Fruit fly (Drosophila melanogaster) whole organism, pupa: ENCODE results near the gene L2HGDH.

ENCODE experiments used
- CG10348 ChIP-seq: fragments of 200-800 bp; sonication (Bioruptor generic); IDR thresholded peaks from 2 replicates; pipeline ENCODE4 v1.3.6; 2022; ENCODE audit warnings: missing biosample characterization, missing genetic modification characterization
- CG12605 ChIP-seq: fragments of 200-800 bp; sonication (Bioruptor generic); IDR thresholded peaks from 2 replicates; pipeline ENCODE4 v1.3.6; 2022; ENCODE audit warnings: missing biosample characterization, missing genetic modification characterization
- CG13204 ChIP-seq: fragments of 200-800 bp; sonication (Bioruptor generic); optimal IDR thresholded peaks from 2 replicates; lab custom pipeline; 2018; ENCODE audit warnings: missing biosample characterization, mild to moderate bottlenecking, missing genetic modification characterization, moderate library complexity
- CG14655 ChIP-seq: fragments of 200-800 bp; sonication (Bioruptor generic); optimal IDR thresholded peaks from 3 replicates; lab custom pipeline; 2017; ENCODE audit warnings: mild to moderate bottlenecking, missing biosample characterization, missing genetic modification reagents, missing genetic modification characterization
- CG15710 ChIP-seq: fragments of 200-800 bp; sonication (Bioruptor generic); optimal IDR thresholded peaks from 2 replicates; lab custom pipeline; 2018; ENCODE audit warnings: missing biosample characterization, mild to moderate bottlenecking, missing genetic modification characterization, moderate library complexity
- CG17806 ChIP-seq: fragments of 200-800 bp; sonication (Bioruptor generic); optimal IDR thresholded peaks from 2 replicates; lab custom pipeline; 2018; ENCODE audit warnings: missing biosample characterization, mild to moderate bottlenecking, missing genetic modification characterization, moderate library complexity
- CG32121 ChIP-seq: fragments of 200-800 bp; sonication (Bioruptor generic); IDR thresholded peaks from 2 replicates; pipeline ENCODE4 v1.3.6; 2022; ENCODE audit warnings: missing biosample characterization, missing genetic modification characterization
- CG34367 ChIP-seq: fragments of 200-800 bp; sonication (Bioruptor generic); optimal IDR thresholded peaks from 2 replicates; lab custom pipeline; 2018; ENCODE audit warnings: missing biosample characterization, mild to moderate bottlenecking, missing genetic modification characterization
- CG4496 ChIP-seq: fragments of 200-800 bp; sonication (Bioruptor generic); IDR thresholded peaks from 3 replicates; pipeline ENCODE4 v1.3.6; 2022; ENCODE audit warnings: missing biosample characterization, missing genetic modification characterization
- CG8159 ChIP-seq: fragments of 200-800 bp; sonication (Bioruptor generic); optimal IDR thresholded peaks from 3 replicates; lab custom pipeline; 2018; ENCODE audit warnings: missing biosample characterization, mild to moderate bottlenecking, missing genetic modification characterization, moderate library complexity
- CG8301 ChIP-seq: fragments of 200-800 bp; sonication (Bioruptor generic); optimal IDR thresholded peaks from 2 replicates; lab custom pipeline; 2018; ENCODE audit warnings: missing biosample characterization, mild to moderate bottlenecking, missing genetic modification characterization
- CG9948 ChIP-seq: fragments of 200-800 bp; sonication (Bioruptor generic); optimal IDR thresholded peaks from 2 replicates; lab custom pipeline; 2018; ENCODE audit warnings: missing biosample characterization, mild to moderate bottlenecking, missing genetic modification characterization, moderate library complexity
- D1 ChIP-seq: fragments of 200-800 bp; sonication (Bioruptor generic); optimal IDR thresholded peaks from 2 replicates; lab custom pipeline; 2018; ENCODE audit warnings: missing biosample characterization, mild to moderate bottlenecking, missing genetic modification characterization, moderate library complexity
- EcR ChIP-seq: fragments of 200-800 bp; sonication (Bioruptor generic); optimal IDR thresholded peaks from 3 replicates; lab custom pipeline; 2019; ENCODE audit warnings: missing biosample characterization, missing genetic modification characterization, mild to moderate bottlenecking, moderate library complexity, missing genetic modification reagents
- Ets98B ChIP-seq: fragments of 200-800 bp; sonication (Bioruptor generic); IDR thresholded peaks from 2 replicates; pipeline ENCODE4 v1.3.6; 2022; ENCODE audit warnings: missing biosample characterization, missing genetic modification characterization
- Pif1A ChIP-seq: fragments of 200-800 bp; sonication (Bioruptor generic); optimal IDR thresholded peaks from 3 replicates; lab custom pipeline; 2016; ENCODE audit warnings: missing biosample characterization, missing genetic modification characterization
- Pif1B ChIP-seq: fragments of 200-800 bp; sonication (Bioruptor generic); optimal IDR thresholded peaks from 3 replicates; lab custom pipeline; 2016; ENCODE audit warnings: missing biosample characterization, missing genetic modification characterization
- Snoo ChIP-seq: fragments of 200-800 bp; sonication (Bioruptor generic); optimal IDR thresholded peaks from 3 replicates; lab custom pipeline; 2017; ENCODE audit warnings: missing biosample characterization, mild to moderate bottlenecking, missing genetic modification characterization, inconsistent platforms
- fd96Ca ChIP-seq: fragments of 200-800 bp; sonication (Bioruptor generic); IDR thresholded peaks from 3 replicates; pipeline ENCODE4 v1.3.6; 2022; ENCODE audit warnings: missing biosample characterization, missing genetic modification characterization
- gl ChIP-seq: fragments of 200-800 bp; sonication (Bioruptor generic); optimal IDR thresholded peaks from 2 replicates; lab custom pipeline; 2018; ENCODE audit warnings: missing biosample characterization, mild to moderate bottlenecking, missing genetic modification characterization
- rn ChIP-seq: fragments of 200-800 bp; sonication (Bioruptor generic); IDR thresholded peaks from 2 replicates; pipeline ENCODE4 v1.3.6; 2022; ENCODE audit warnings: missing biosample characterization, missing genetic modification characterization

The L2HGDH gene

DNA sequence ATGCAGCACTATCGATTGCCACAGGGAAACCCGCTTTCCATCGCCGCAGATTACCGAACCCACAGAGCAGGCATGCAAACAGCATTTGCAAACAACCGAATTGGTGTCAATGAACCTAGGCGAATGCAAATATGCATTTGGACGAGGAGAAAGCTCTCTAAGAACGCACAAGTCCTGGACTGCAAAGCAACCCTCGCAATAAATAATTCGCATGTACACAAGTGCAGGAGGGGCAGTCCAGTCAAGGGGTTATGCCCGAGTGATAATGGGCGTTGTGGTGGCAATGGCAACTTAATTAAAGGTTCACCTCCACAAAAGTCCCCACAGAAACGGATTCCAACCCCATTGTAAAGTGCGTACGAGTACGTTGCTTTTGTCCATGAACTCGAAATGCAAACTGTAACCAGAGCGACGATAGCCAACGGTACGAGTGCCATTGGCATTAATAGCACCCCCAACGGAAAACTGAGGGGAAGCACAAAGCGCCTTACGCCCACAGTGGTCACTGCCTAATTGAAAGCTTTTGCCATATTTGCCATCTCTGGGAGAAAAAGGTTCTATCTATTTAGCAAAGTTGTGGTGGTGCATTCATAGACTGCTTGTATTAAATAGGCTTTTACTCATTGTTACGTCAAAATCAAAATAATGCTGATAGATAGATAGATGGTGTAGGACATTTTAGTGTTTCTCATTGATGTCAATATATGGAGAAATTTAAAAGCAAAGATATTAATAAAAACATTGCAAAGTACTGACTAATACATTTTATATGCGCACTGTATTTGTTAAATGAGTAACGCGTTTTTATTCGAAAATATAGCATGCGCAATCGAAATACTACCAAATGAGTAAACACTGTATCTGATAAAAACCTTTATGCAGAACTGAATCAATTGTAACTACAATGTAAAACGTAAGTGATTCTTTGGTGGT is 8.8 kb upstream of the L2HGDH start:
- no peak for TF ChIP-seq CG10348 (GFP tag; lab: Robert Waterston, UW)
- peak; percentile 21 for TF ChIP-seq CG15710 (tag; lab: Kevin White, UChicago)
- peak; percentile 85 for TF ChIP-seq EcR (GFP tag; lab: Kevin White, UChicago)
- TF ChIP-seq gl (tag; lab: Kevin White, UChicago): no peak
- peak; percentile 34 for TF ChIP-seq CG8159 (tag; lab: Kevin White, UChicago)

DNA sequence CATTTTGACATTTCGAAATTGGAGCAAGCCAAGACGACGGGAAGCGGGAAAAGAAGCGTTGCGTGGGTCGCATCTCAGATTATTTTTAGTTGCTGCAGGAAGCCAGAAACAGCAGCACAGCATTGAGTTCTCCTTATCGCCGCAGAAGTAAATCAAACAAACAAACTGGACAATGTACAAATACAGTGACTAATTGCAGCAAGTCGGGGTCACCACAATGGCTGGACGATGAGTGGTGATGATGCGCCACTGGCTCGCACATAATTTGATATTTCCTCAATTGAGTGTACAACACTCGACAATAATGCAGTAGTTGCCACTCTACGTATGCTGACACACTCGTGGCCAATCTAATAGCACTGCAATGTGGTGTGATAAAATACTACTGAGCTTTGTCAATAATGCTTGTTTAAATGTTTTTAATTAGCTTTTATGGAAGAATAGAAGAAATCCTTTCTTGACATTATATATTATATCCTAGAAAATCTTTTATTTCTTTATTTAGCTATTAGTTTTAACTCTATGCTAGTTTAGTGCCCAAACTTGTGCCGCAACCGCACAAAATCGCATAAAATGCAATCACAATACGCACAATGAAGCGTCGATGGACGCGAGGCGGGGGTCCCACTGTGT is 7.8 kb upstream of the L2HGDH start:
- 0 out of 2 replicates have a peak, but pooled peaks have one; percentile 20 for TF ChIP-seq CG10348 (GFP tag; lab: Robert Waterston, UW)
- TF ChIP-seq Pif1A (GFP tag; lab: Kevin White, UChicago): peak; percentile 75
- no peak for TF ChIP-seq gl (tag; lab: Kevin White, UChicago)
- TF ChIP-seq EcR (GFP tag; lab: Kevin White, UChicago): peak; percentile 33
- TF ChIP-seq Ets98B (GFP tag; lab: Robert Waterston, UW): peak; percentile 84
- TF ChIP-seq fd96Ca (GFP tag; lab: Robert Waterston, UW): peak; percentile 74
- TF ChIP-seq CG9948: peak; percentile 77
- peak; percentile 74 for TF ChIP-seq CG15710 (tag; lab: Kevin White, UChicago)
- no peak for TF ChIP-seq Snoo (tag; lab: Kevin White, UChicago)
- TF ChIP-seq CG17806: peak; percentile 77
- TF ChIP-seq CG8159 (tag; lab: Kevin White, UChicago): peak; percentile 77
- TF ChIP-seq rn (GFP tag; lab: Robert Waterston, UW): peak; percentile 58; the same call in 1 of the 2 replicates
- TF ChIP-seq CG4496 (GFP tag; lab: Robert Waterston, UW): peak; percentile 87
- peak; percentile 65 for TF ChIP-seq CG34367
- TF ChIP-seq CG12605 (GFP tag; lab: Robert Waterston, UW): peak; percentile 64; the same call in 1 of the 2 replicates
- no peak for TF ChIP-seq D1 (tag; lab: Kevin White, UChicago)
- peak; percentile 89 for TF ChIP-seq CG32121 (GFP tag; lab: Robert Waterston, UW)
- peak; percentile 79 for TF ChIP-seq CG8301 (tag; lab: Kevin White, UChicago)
- peak; percentile 27 for TF ChIP-seq CG13204 (GFP tag; lab: Kevin White, UChicago)
- peak; percentile 70 for TF ChIP-seq Pif1B
- peak; percentile 80 for TF ChIP-seq CG14655

DNA sequence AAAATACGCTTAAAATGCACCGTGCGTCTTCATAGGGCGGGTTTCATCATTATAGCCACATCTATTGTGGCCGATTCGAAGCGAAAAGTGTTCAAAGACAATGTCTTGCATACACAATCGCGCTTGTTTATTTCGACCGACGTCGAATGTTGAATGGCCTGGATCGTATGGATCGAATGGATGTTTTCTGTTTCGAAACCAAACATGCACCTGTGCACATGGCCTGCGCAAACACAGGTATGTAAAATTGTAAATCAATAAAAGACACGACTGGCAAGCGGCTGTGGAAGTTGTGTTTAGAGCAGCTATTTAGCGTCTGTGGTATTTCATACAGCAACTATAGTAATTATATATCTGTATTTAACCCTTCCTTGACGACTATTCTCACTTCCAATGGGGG is 7.2 kb upstream of the L2HGDH start:
- no peak for TF ChIP-seq CG13204 (GFP tag; lab: Kevin White, UChicago)
- no peak for TF ChIP-seq CG34367
- no peak for TF ChIP-seq CG12605 (GFP tag; lab: Robert Waterston, UW)
- no peak for TF ChIP-seq fd96Ca (GFP tag; lab: Robert Waterston, UW)
- no peak for TF ChIP-seq CG17806
- TF ChIP-seq gl (tag; lab: Kevin White, UChicago): no peak
- TF ChIP-seq rn (GFP tag; lab: Robert Waterston, UW): no peak
- no peak for TF ChIP-seq CG4496 (GFP tag; lab: Robert Waterston, UW)
- TF ChIP-seq Ets98B (GFP tag; lab: Robert Waterston, UW): no peak
- TF ChIP-seq CG15710 (tag; lab: Kevin White, UChicago): no peak
- no peak for TF ChIP-seq Pif1B
- no peak for TF ChIP-seq CG8301 (tag; lab: Kevin White, UChicago)
- no peak for TF ChIP-seq CG14655
- no peak for TF ChIP-seq CG10348 (GFP tag; lab: Robert Waterston, UW)
- no peak for TF ChIP-seq D1 (tag; lab: Kevin White, UChicago)
- no peak for TF ChIP-seq CG8159 (tag; lab: Kevin White, UChicago)
- no peak for TF ChIP-seq CG32121 (GFP tag; lab: Robert Waterston, UW)
- no peak for TF ChIP-seq Snoo (tag; lab: Kevin White, UChicago)

DNA sequence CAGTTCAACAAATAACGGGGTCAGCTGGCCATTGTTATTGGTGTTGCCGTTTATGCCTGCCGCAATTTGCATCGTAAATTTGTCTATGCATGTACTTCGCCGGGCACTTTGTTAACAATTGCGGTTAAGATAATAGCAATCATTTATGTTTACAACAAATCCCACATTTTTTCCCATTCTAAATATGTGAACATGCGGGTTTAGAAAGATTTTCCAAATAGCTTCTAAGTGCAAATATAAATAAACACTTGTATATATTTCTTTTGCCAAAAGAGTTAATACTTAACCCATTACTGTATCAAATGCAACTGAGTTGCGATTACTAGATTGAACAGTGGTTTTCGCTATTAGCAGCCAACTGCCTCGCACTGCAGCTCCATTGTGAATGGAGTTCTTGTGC is 6.7 kb upstream of the L2HGDH start:
- peak; percentile 29 for TF ChIP-seq CG8301 (tag; lab: Kevin White, UChicago)
- TF ChIP-seq CG14655: peak; percentile 26
- peak; percentile 71 for TF ChIP-seq CG4496 (GFP tag; lab: Robert Waterston, UW)
- peak; percentile 47; the same call in 1 of the 2 replicates for TF ChIP-seq Ets98B (GFP tag; lab: Robert Waterston, UW)
- TF ChIP-seq CG13204 (GFP tag; lab: Kevin White, UChicago): no peak
- TF ChIP-seq, all 21 proteins: peak for 4

DNA sequence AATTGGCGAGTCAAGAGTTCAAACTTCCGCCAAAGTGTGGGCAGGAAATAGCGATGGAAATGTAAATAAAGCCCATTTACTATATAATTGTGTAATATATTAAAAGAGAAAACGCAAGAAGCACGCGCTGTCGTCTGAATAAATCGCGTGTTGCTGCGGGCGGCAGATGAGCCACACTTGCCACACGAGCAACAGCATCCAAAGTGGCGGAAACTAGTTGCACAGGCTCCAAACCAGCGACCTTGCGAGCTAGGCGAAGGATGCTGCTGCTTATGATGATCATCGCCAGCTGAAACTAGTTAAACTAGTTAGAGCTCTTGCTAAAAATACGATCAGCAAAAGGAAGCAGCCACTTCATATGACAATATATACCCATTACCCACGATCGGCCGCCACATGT is 5.2 kb upstream of the L2HGDH start:
- TF ChIP-seq EcR (GFP tag; lab: Kevin White, UChicago): peak; percentile 52
- no peak for TF ChIP-seq fd96Ca (GFP tag; lab: Robert Waterston, UW)
- no peak for TF ChIP-seq CG10348 (GFP tag; lab: Robert Waterston, UW)
- no peak for TF ChIP-seq CG14655

DNA sequence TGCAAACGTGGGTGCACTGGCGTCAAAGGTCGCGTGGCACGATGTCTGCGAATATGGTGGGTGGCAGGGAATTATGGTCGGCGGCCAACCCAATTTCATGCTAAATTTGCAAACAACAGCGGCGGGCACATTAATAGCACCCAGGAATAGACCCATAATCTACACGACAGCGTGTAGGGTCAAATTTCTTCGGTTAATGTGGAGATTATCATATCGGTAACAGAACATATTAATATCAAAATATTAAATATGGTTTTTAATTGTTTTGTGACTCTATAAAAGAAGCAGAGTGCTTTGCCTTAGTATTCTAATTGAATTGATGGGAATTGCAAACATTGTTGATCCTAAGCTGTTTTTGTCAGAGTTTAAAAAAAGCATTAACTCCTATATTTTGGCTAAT is 4.7 kb upstream of the L2HGDH start:
- no peak for TF ChIP-seq CG32121 (GFP tag; lab: Robert Waterston, UW)
- no peak for TF ChIP-seq D1 (tag; lab: Kevin White, UChicago)
- no peak for TF ChIP-seq gl (tag; lab: Kevin White, UChicago)
- TF ChIP-seq Pif1B: no peak
- no peak for TF ChIP-seq CG14655
- TF ChIP-seq CG10348 (GFP tag; lab: Robert Waterston, UW): no peak
- TF ChIP-seq CG13204 (GFP tag; lab: Kevin White, UChicago): no peak
- no peak for TF ChIP-seq EcR (GFP tag; lab: Kevin White, UChicago)
- no peak for TF ChIP-seq CG12605 (GFP tag; lab: Robert Waterston, UW)
- TF ChIP-seq CG8159 (tag; lab: Kevin White, UChicago): no peak
- no peak for TF ChIP-seq CG4496 (GFP tag; lab: Robert Waterston, UW)
- no peak for TF ChIP-seq rn (GFP tag; lab: Robert Waterston, UW)
- no peak for TF ChIP-seq CG34367
- no peak for TF ChIP-seq CG8301 (tag; lab: Kevin White, UChicago)
- TF ChIP-seq Ets98B (GFP tag; lab: Robert Waterston, UW): no peak
- no peak for TF ChIP-seq Pif1A (GFP tag; lab: Kevin White, UChicago)
